Worm (Caenorhabditis elegans) whole organism, young adult: ENCODE data around the gene C26G2.2.

Experiments
- B0336.3 ChIP-seq: fragments of 200-800 bp; sonication (Bioruptor generic); IDR thresholded peaks from 2 replicates; pipeline ENCODE4 v1.3.6; 2022; ENCODE audit warnings: missing genetic modification characterization, missing compliant biosample characterization
- D2030.7 ChIP-seq: fragments of 200-800 bp; sonication (Bioruptor generic); IDR thresholded peaks from 2 replicates; pipeline ENCODE4 v1.3.6; 2022; ENCODE audit warnings: missing genetic modification reagents, missing genetic modification characterization, missing compliant biosample characterization
- F22D6.2 ChIP-seq: sonication (generic microtip); optimal IDR thresholded peaks from 2 replicates; lab custom pipeline; 2016; ENCODE audit warnings: mild to moderate bottlenecking, missing genetic modification characterization, missing compliant biosample characterization
- F23B12.7 ChIP-seq: sonication (generic microtip); optimal IDR thresholded peaks from 2 replicates; lab custom pipeline; 2017; ENCODE audit warnings: missing genetic modification characterization, mild to moderate bottlenecking, missing compliant biosample characterization, antibody characterized with exemption, moderate library complexity; ENCODE audit not compliant: insufficient read depth
- F37B4.10 ChIP-seq: fragments of 200-800 bp; sonication (Bioruptor generic); IDR thresholded peaks from 2 replicates; pipeline ENCODE4 v1.3.6; 2022; ENCODE audit warnings: missing genetic modification characterization, missing compliant biosample characterization
- F49E8.2 ChIP-seq: sonication (generic microtip); optimal IDR thresholded peaks from 3 replicates; lab custom pipeline; 2017; ENCODE audit warnings: missing genetic modification characterization, mild to moderate bottlenecking, missing compliant biosample characterization, antibody characterized with exemption, moderate library complexity; ENCODE audit not compliant: insufficient read depth
- F57C9.4 ChIP-seq: sonication (generic microtip); optimal IDR thresholded peaks from 2 replicates; lab custom pipeline; 2017; ENCODE audit warnings: mild to moderate bottlenecking, missing genetic modification characterization, missing compliant biosample characterization
- K11D2.4 ChIP-seq: fragments of 200-800 bp; sonication (Bioruptor generic); IDR thresholded peaks from 2 replicates; pipeline ENCODE4 v1.3.6; 2022; ENCODE audit warnings: missing genetic modification reagents, missing genetic modification characterization, missing compliant biosample characterization
- Y53F4B.3 ChIP-seq: fragments of 200-800 bp; sonication (Bioruptor generic); IDR thresholded peaks from 2 replicates; pipeline ENCODE4 v1.3.6; 2022; ENCODE audit warnings: missing genetic modification reagents, missing genetic modification characterization, missing compliant biosample characterization
- Y53G8AR.9 ChIP-seq: fragments of 200-800 bp; sonication (Bioruptor generic); conservative IDR thresholded peaks from 2 replicates; pipeline ENCODE4 v1.3.6; 2022; ENCODE audit warnings: missing genetic modification reagents, missing genetic modification characterization, missing compliant biosample characterization
- ZK185.1 ChIP-seq: sonication (generic microtip); optimal IDR thresholded peaks from 2 replicates; lab custom pipeline; 2016; ENCODE audit warnings: mild to moderate bottlenecking, missing genetic modification characterization, missing compliant biosample characterization; ENCODE audit not compliant: poor library complexity, severe bottlenecking
- cebp-1 ChIP-seq, 2 experiments: fragments of 200-800 bp in 1 of 2; sonication (Bioruptor generic) in 1 of 2; sonication (generic microtip) in 1 of 2; IDR thresholded peaks in 1 of 2; optimal IDR thresholded peaks in 1 of 2; 2 replicates each; pipeline versions ENCODE4 v1.3.6 to Lab custom; 2017 to 2022; ENCODE audit warnings: missing compliant biosample characterization in 2 of 2, missing genetic modification characterization in 2 of 2, mild to moderate bottlenecking in 1 of 2, missing genetic modification reagents in 1 of 2, moderate library complexity in 1 of 2
- ets-4 ChIP-seq: fragments of 200-800 bp; sonication (Bioruptor generic); optimal IDR thresholded peaks from 2 replicates; lab custom pipeline; 2018; ENCODE audit warnings: mild to moderate bottlenecking, missing genetic modification characterization, missing compliant biosample characterization
- fkh-3 ChIP-seq: sonication (generic microtip); optimal IDR thresholded peaks from 2 replicates; lab custom pipeline; 2016; ENCODE audit warnings: mild to moderate bottlenecking, missing genetic modification characterization, missing compliant biosample characterization
- hlh-26 ChIP-seq: fragments of 200-800 bp; sonication (Bioruptor generic); conservative IDR thresholded peaks from 2 replicates; pipeline ENCODE4 v1.3.6; 2022; ENCODE audit warnings: missing genetic modification reagents, missing genetic modification characterization, missing compliant biosample characterization
- hsf-1 ChIP-seq: fragments of 200-800 bp; sonication (Bioruptor generic); IDR thresholded peaks from 2 replicates; pipeline ENCODE4 v1.3.6; 2022; ENCODE audit warnings: missing genetic modification reagents, missing genetic modification characterization, missing compliant biosample characterization
- lag-1 ChIP-seq: fragments of 200-800 bp; sonication (Bioruptor generic); IDR thresholded peaks from 2 replicates; pipeline ENCODE4 v1.3.6; 2022; ENCODE audit warnings: missing genetic modification reagents, missing genetic modification characterization, missing compliant biosample characterization
- lin-54 ChIP-seq: fragments of 200-800 bp; sonication (Bioruptor generic); optimal IDR thresholded peaks from 2 replicates; lab custom pipeline; 2018; ENCODE audit warnings: mild to moderate bottlenecking, missing genetic modification characterization, missing compliant biosample characterization
- lir-1 ChIP-seq: fragments of 200-800 bp; sonication (Bioruptor generic); conservative IDR thresholded peaks from 2 replicates; pipeline ENCODE4 v1.3.6; 2022; ENCODE audit warnings: missing genetic modification reagents, missing genetic modification characterization, missing compliant biosample characterization
- madf-3 ChIP-seq: fragments of 200-800 bp; sonication (Bioruptor generic); IDR thresholded peaks from 2 replicates; pipeline ENCODE4 v1.3.6; 2022; ENCODE audit warnings: missing genetic modification reagents, missing genetic modification characterization, missing compliant biosample characterization
- mes-4 ChIP-seq: sonication (generic microtip); optimal IDR thresholded peaks from 2 replicates; lab custom pipeline; 2016; ENCODE audit warnings: missing genotype, missing genetic modification characterization, missing compliant biosample characterization
- rcor-1 ChIP-seq: fragments of 200-800 bp; sonication (Bioruptor generic); IDR thresholded peaks from 2 replicates; pipeline ENCODE4 v1.3.6; 2022; ENCODE audit warnings: missing genetic modification reagents, missing genetic modification characterization, missing compliant biosample characterization
- rec-8 ChIP-seq, 2 experiments: sonication (generic microtip); optimal IDR thresholded peaks; 2 replicates each; lab custom pipeline; 2016; ENCODE audit warnings: mild to moderate bottlenecking in 2 of 2, missing genetic modification characterization in 2 of 2, missing genetic modification reagents in 2 of 2, missing genotype in 2 of 2, missing biosample characterization in 1 of 2, missing compliant biosample characterization in 1 of 2, moderate library complexity in 1 of 2
- rpc-1 ChIP-seq, 2 experiments: fragments of 150-350 bp in 1 of 2; sonication (generic microtip) in 1 of 2; optimal IDR thresholded peaks; 2 replicates each; lab custom pipeline; 2014 to 2018; ENCODE audit warnings: missing biosample characterization in 1 of 2, missing genetic modification characterization in 1 of 2, missing genetic modification reagents in 1 of 2, missing genotype in 1 of 2
- sdz-38 ChIP-seq: sonication (generic microtip); optimal IDR thresholded peaks from 2 replicates; lab custom pipeline; 2016; ENCODE audit warnings: missing genotype, missing genetic modification characterization, missing compliant biosample characterization
- snpc-1.3 ChIP-seq: sonication (generic microtip); optimal IDR thresholded peaks from 2 replicates; lab custom pipeline; 2017; ENCODE audit warnings: missing genetic modification characterization, mild to moderate bottlenecking, missing compliant biosample characterization, antibody characterized with exemption, moderate library complexity, missing genotype, missing genetic modification reagents; ENCODE audit not compliant: insufficient read depth
- snpc-4 ChIP-seq, 5 experiments: fragments of 150-350 bp in 1 of 5; sonication (generic microtip) in 4 of 5; optimal IDR thresholded peaks; 2 replicates each; lab custom pipeline; 2014 to 2018; ENCODE audit warnings: missing genetic modification characterization in 5 of 5, missing biosample characterization in 3 of 5, antibody characterized with exemption in 2 of 5, mild to moderate bottlenecking in 2 of 5, missing compliant biosample characterization in 2 of 5, missing genotype in 2 of 5, moderate library complexity in 2 of 5, missing genetic modification reagents in 1 of 5
- tbx-9 ChIP-seq: sonication (generic microtip); optimal IDR thresholded peaks from 2 replicates; lab custom pipeline; 2016; ENCODE audit warnings: borderline replicate concordance, missing genetic modification characterization, inconsistent platforms, missing compliant biosample characterization
- tlf-1 ChIP-seq: fragments of 200-800 bp; sonication (Bioruptor generic); optimal IDR thresholded peaks from 2 replicates; lab custom pipeline; 2018; ENCODE audit warnings: mild to moderate bottlenecking, missing genetic modification characterization, missing compliant biosample characterization
- unc-62 ChIP-seq: fragments of 150-350 bp; optimal IDR thresholded peaks from 2 replicates; lab custom pipeline; 2014; ENCODE audit warnings: missing biosample characterization, missing genetic modification reagents, missing genetic modification characterization
- zfh-2 ChIP-seq: fragments of 200-800 bp; sonication (Bioruptor generic); conservative IDR thresholded peaks from 2 replicates; pipeline ENCODE4 v1.3.6; 2022; ENCODE audit warnings: missing genetic modification reagents, missing genetic modification characterization, missing compliant biosample characterization
- ztf-22 ChIP-seq: fragments of 200-800 bp; sonication (Bioruptor generic); optimal IDR thresholded peaks from 2 replicates; lab custom pipeline; 2018; ENCODE audit warnings: mild to moderate bottlenecking, missing genetic modification characterization, moderate library complexity, missing compliant biosample characterization
- ztf-3 ChIP-seq: fragments of 200-800 bp; sonication (Bioruptor generic); optimal IDR thresholded peaks from 2 replicates; lab custom pipeline; 2018; ENCODE audit warnings: mild to moderate bottlenecking, missing genetic modification characterization, missing compliant biosample characterization

C26G2.2 gene

ce11 chrX:14678983-14679382, 14.9 kb downstream of the C26G2.2 start (continued):
- TF ChIP-seq rec-8 (tag; optimal IDR thresholded peaks at IDR 0.05; lab: Kevin White, UChicago) (peak in 1 of 2 experiments; percentile 49), rpc-1 (optimal IDR thresholded peaks at IDR 0.05; lab: Kevin White, UChicago) (peak; percentile 83), rpc-1 (tag; optimal IDR thresholded peaks at IDR 0.05; lab: Kevin White, UChicago) (peak; percentile 91), D2030.7 (GFP tag; lab: Robert Waterston, UW) (peak; percentile 65), mes-4 (peak; percentile 34), cebp-1 (GFP tag; IDR thresholded peaks at IDR 0.05; lab: Robert Waterston, UW) (no peak), cebp-1 (tag; optimal IDR thresholded peaks at IDR 0.05; lab: Kevin White, UChicago) (no peak), lag-1 (GFP tag; lab: Robert Waterston, UW) (no peak), B0336.3 (GFP tag; lab: Robert Waterston, UW) (no peak), F23B12.7 (tag; lab: Kevin White, UChicago) (peak; percentile 20), ztf-22 (GFP tag; lab: Kevin White, UChicago) (no peak), ets-4 (no peak), snpc-1.3 (tag; lab: Kevin White, UChicago) (peak; percentile 44), unc-62 (no peak), lir-1 (GFP tag; lab: Robert Waterston, UW) (no peak), ZK185.1 (peak; percentile 1), Y53F4B.3 (GFP tag; lab: Robert Waterston, UW) (no peak), hsf-1 (GFP tag; lab: Robert Waterston, UW) (no peak), madf-3 (GFP tag; lab: Robert Waterston, UW) (no peak), rcor-1 (GFP tag; lab: Robert Waterston, UW) (peak; percentile 8; the same call in 1 of the 2 replicates)

- no peak for TF ChIP-seq tlf-1 (GFP tag; lab: Kevin White, UChicago)
- no peak for TF ChIP-seq snpc-4 (GFP tag; optimal IDR thresholded peaks at IDR 0.05; lab: Kevin White, UChicago)
- TF ChIP-seq snpc-4 (tag; optimal IDR thresholded peaks at IDR 0.05; lab: Kevin White, UChicago), result peak in 3 of 4 experiments; percentile 69 to 91 (median 88)
- TF ChIP-seq, all 124 proteins: peak for 1
Observed at ce11 chrX:14680474-14680873, 16.3 kb downstream of the C26G2.2 start.

ce11 chrX:14684406-14684927, 20.3 kb downstream of the C26G2.2 start, which contains the start of gene csq-1:
csq-1 (plus strand) TSS chrX:14684877.
- TF ChIP-seq F37B4.10, result no peak
- TF ChIP-seq F22D6.2 (tag; lab: Kevin White, UChicago), result no peak
- no peak for TF ChIP-seq sdz-38 (tag; lab: Kevin White, UChicago)
- peak; percentile 42; the same call in 1 of the 2 replicates for TF ChIP-seq zfh-2
- TF ChIP-seq, all 124 proteins: peak for 1

ce11 chrX:14692905-14693304, 28.8 kb downstream of the C26G2.2 start, which contains the start of gene sox-3:
sox-3 (minus strand) TSS chrX:14693005.
- no peak for TF ChIP-seq Y53G8AR.9
- no peak for TF ChIP-seq hlh-26 (GFP tag; lab: Robert Waterston, UW)
- TF ChIP-seq F49E8.2 (tag; lab: Kevin White, UChicago), result no peak
- TF ChIP-seq lin-54 (GFP tag; lab: Kevin White, UChicago), result no peak

- TF ChIP-seq F57C9.4 (tag; lab: Kevin White, UChicago) (no peak), tbx-9 (tag; lab: Kevin White, UChicago) (no peak), K11D2.4 (GFP tag; lab: Robert Waterston, UW) (no peak), ztf-3 (GFP tag; lab: Kevin White, UChicago) (no peak), fkh-3 (tag; lab: Kevin White, UChicago) (no peak), zfh-2 (peak; percentile 42; the same call in 1 of the 2 replicates)
Observed at ce11 chrX:14694633-14695177, 30.6 kb downstream of the C26G2.2 start.
